Worm (Caenorhabditis elegans) whole organism, L4 larva: ENCODE data around the gene Y37E11AL.12.

ENCODE experiments used
- F26F4.8 ChIP-seq: fragments of 200-800 bp; sonication (Bioruptor generic); conservative IDR thresholded peaks from 2 replicates; pipeline ENCODE4 v1.3.6; 2022; ENCODE audit warnings: missing genetic modification characterization, missing compliant biosample characterization
- T26A8.4 ChIP-seq: fragments of 200-800 bp; sonication (Bioruptor generic); IDR thresholded peaks from 2 replicates; pipeline ENCODE4 v1.3.6; 2022; ENCODE audit warnings: missing genetic modification characterization, missing compliant biosample characterization
- Y5F2A.4 ChIP-seq: fragments of 200-800 bp; sonication (Bioruptor generic); optimal IDR thresholded peaks from 2 replicates; lab custom pipeline; 2018; ENCODE audit warnings: mild to moderate bottlenecking, missing genetic modification characterization, missing compliant biosample characterization
- ZK337.2 ChIP-seq: fragments of 200-800 bp; sonication (Bioruptor generic); IDR thresholded peaks from 2 replicates; pipeline ENCODE4 v1.3.6; 2022; ENCODE audit warnings: missing genetic modification reagents, missing genetic modification characterization, missing compliant biosample characterization
- ZK546.5 ChIP-seq, 2 experiments: sonication (generic microtip); optimal IDR thresholded peaks; 2 replicates each; lab custom pipeline; 2017; ENCODE audit warnings: missing biosample characterization in 2 of 2, missing genetic modification characterization in 2 of 2
- aha-1 ChIP-seq: fragments of 150-350 bp; peaks from one replicate; lab custom pipeline; 2014; ENCODE audit warnings: missing biosample characterization, missing genetic modification characterization
- ama-1 ChIP-seq: fragments of 150-350 bp; optimal IDR thresholded peaks from 2 replicates; lab custom pipeline; 2014; ENCODE audit warnings: inconsistent platforms, mixed read lengths
- arid-1 ChIP-seq: fragments of 200-800 bp; sonication (Bioruptor generic); conservative IDR thresholded peaks from 2 replicates; pipeline ENCODE4 v1.3.6; 2022; ENCODE audit warnings: missing genetic modification reagents, missing genetic modification characterization, missing compliant biosample characterization
- ceh-20 ChIP-seq: fragments of 200-800 bp; sonication (Bioruptor generic); IDR thresholded peaks from 2 replicates; pipeline ENCODE4 v1.3.6; 2022; ENCODE audit warnings: missing genetic modification reagents, missing genetic modification characterization, missing compliant biosample characterization
- ceh-32 ChIP-seq: sonication (generic microtip); optimal IDR thresholded peaks from 2 replicates; lab custom pipeline; 2016; ENCODE audit warnings: mild to moderate bottlenecking, missing genetic modification characterization, missing compliant biosample characterization; ENCODE audit not compliant: poor library complexity
- ceh-82 ChIP-seq: sonication (generic microtip); optimal IDR thresholded peaks from 2 replicates; lab custom pipeline; 2017; ENCODE audit warnings: missing biosample characterization, missing genetic modification characterization
- daf-19 ChIP-seq: fragments of 200-800 bp; sonication (Bioruptor generic); conservative IDR thresholded peaks from 2 replicates; pipeline ENCODE4 v1.3.6; 2022; ENCODE audit warnings: missing genetic modification characterization, missing compliant biosample characterization
- dmd-6 ChIP-seq: fragments of 200-800 bp; sonication (Bioruptor generic); IDR thresholded peaks from 2 replicates; pipeline ENCODE4 v1.3.6; 2022; ENCODE audit warnings: missing genetic modification reagents, missing genetic modification characterization, missing compliant biosample characterization
- dmd-9 ChIP-seq: fragments of 200-800 bp; sonication (Bioruptor generic); IDR thresholded peaks from 2 replicates; pipeline ENCODE4 v1.3.6; 2022; ENCODE audit warnings: missing genetic modification reagents, missing genetic modification characterization, missing compliant biosample characterization
- egl-27 ChIP-seq: sonication (generic microtip); optimal IDR thresholded peaks from 3 replicates; lab custom pipeline; 2017; ENCODE audit warnings: missing biosample characterization, missing genetic modification reagents, missing genetic modification characterization
- egl-43 ChIP-seq: fragments of 200-800 bp; sonication (Bioruptor generic); IDR thresholded peaks from 2 replicates; pipeline ENCODE4 v1.3.6; 2022; ENCODE audit warnings: missing genetic modification reagents, missing genetic modification characterization, missing compliant biosample characterization
- fkh-10 ChIP-seq: fragments of 150-350 bp; optimal IDR thresholded peaks from 2 replicates; lab custom pipeline; 2014; ENCODE audit warnings: missing biosample characterization, missing genetic modification reagents, missing genetic modification characterization
- hif-1 ChIP-seq, 2 experiments: sonication (generic microtip); optimal IDR thresholded peaks; 2 replicates each; lab custom pipeline; 2016 to 2017; ENCODE audit warnings: missing compliant biosample characterization in 2 of 2, missing genetic modification characterization in 2 of 2, missing genetic modification reagents in 2 of 2, missing genotype in 2 of 2, mild to moderate bottlenecking in 1 of 2
- hlh-11 ChIP-seq: fragments of 200-800 bp; sonication (Bioruptor generic); optimal IDR thresholded peaks from 2 replicates; lab custom pipeline; 2018; ENCODE audit warnings: mild to moderate bottlenecking, missing genetic modification characterization, missing compliant biosample characterization
- hlh-30 ChIP-seq: sonication (generic microtip); optimal IDR thresholded peaks from 2 replicates; lab custom pipeline; 2017; ENCODE audit warnings: antibody characterized with exemption, mild to moderate bottlenecking, missing genetic modification characterization, missing compliant biosample characterization; ENCODE audit not compliant: insufficient read depth
- jun-1 ChIP-seq: fragments of 150-350 bp; optimal IDR thresholded peaks from 2 replicates; lab custom pipeline; 2014; ENCODE audit warnings: missing biosample characterization, missing genetic modification reagents, missing genetic modification characterization
- lim-7 ChIP-seq: fragments of 200-800 bp; sonication (Bioruptor generic); IDR thresholded peaks from 2 replicates; pipeline ENCODE4 v1.3.6; 2022; ENCODE audit warnings: missing genetic modification characterization, missing compliant biosample characterization
- lin-1 ChIP-seq: fragments of 200-800 bp; sonication (Bioruptor generic); IDR thresholded peaks from 2 replicates; pipeline ENCODE4 v1.3.6; 2022; ENCODE audit warnings: missing genetic modification reagents, missing genetic modification characterization, missing compliant biosample characterization
- lin-15B ChIP-seq: fragments of 150-350 bp; sonication (generic microtip); optimal IDR thresholded peaks from 3 replicates; lab custom pipeline; 2014; ENCODE audit warnings: missing biosample characterization, missing genetic modification characterization
- lin-39 ChIP-seq: fragments of 150-350 bp; optimal IDR thresholded peaks from 2 replicates; lab custom pipeline; 2014; ENCODE audit warnings: missing biosample characterization, missing genetic modification reagents, missing genetic modification characterization
- madf-5 ChIP-seq, 2 experiments: fragments of 200-800 bp; sonication (Bioruptor generic); IDR thresholded peaks; 2 replicates each; pipeline ENCODE4 v1.3.6; 2022; ENCODE audit warnings: missing compliant biosample characterization in 2 of 2, missing genetic modification characterization in 2 of 2
- mes-2 ChIP-seq: sonication (generic microtip); optimal IDR thresholded peaks from 2 replicates; lab custom pipeline; 2016; ENCODE audit warnings: missing genotype, mild to moderate bottlenecking, missing genetic modification characterization, missing compliant biosample characterization; ENCODE audit not compliant: poor library complexity, severe bottlenecking
- mxl-2 ChIP-seq: fragments of 200-800 bp; sonication (Bioruptor generic); conservative IDR thresholded peaks from 2 replicates; pipeline ENCODE4 v1.3.6; 2022; ENCODE audit warnings: missing genetic modification reagents, missing genetic modification characterization, missing compliant biosample characterization
- mxl-3 ChIP-seq: fragments of 200-800 bp; sonication (Bioruptor generic); optimal IDR thresholded peaks from 2 replicates; lab custom pipeline; 2018; ENCODE audit warnings: mild to moderate bottlenecking, missing genetic modification characterization, missing compliant biosample characterization
- nhr-102 ChIP-seq: sonication (generic microtip); optimal IDR thresholded peaks from 2 replicates; lab custom pipeline; 2016; ENCODE audit warnings: mild to moderate bottlenecking, missing genetic modification characterization, moderate library complexity, missing compliant biosample characterization
- nhr-111 ChIP-seq: fragments of 200-800 bp; sonication (Bioruptor generic); optimal IDR thresholded peaks from 2 replicates; lab custom pipeline; 2018; ENCODE audit warnings: mild to moderate bottlenecking, missing genetic modification characterization, missing compliant biosample characterization
- nhr-6 ChIP-seq: fragments of 150-350 bp; optimal IDR thresholded peaks from 2 replicates; lab custom pipeline; 2014; ENCODE audit warnings: missing biosample characterization, missing genetic modification characterization
- nhr-77 ChIP-seq: fragments of 150-350 bp; optimal IDR thresholded peaks from 2 replicates; lab custom pipeline; 2014; ENCODE audit warnings: missing biosample characterization, missing genetic modification characterization
- php-3 ChIP-seq: fragments of 200-800 bp; sonication (Bioruptor generic); IDR thresholded peaks from 2 replicates; pipeline ENCODE4 v1.3.6; 2022; ENCODE audit warnings: missing genetic modification reagents, missing genetic modification characterization, missing compliant biosample characterization
- pqm-1 ChIP-seq: sonication (generic microtip); optimal IDR thresholded peaks from 2 replicates; lab custom pipeline; 2017; ENCODE audit warnings: missing biosample characterization, missing genetic modification characterization
- rbr-2 ChIP-seq: sonication (generic microtip); optimal IDR thresholded peaks from 2 replicates; lab custom pipeline; 2016; ENCODE audit warnings: missing genotype, missing genetic modification characterization, missing compliant biosample characterization
- set-16 ChIP-seq: fragments of 200-800 bp; sonication (Bioruptor generic); IDR thresholded peaks from 2 replicates; pipeline ENCODE4 v1.3.6; 2022; ENCODE audit warnings: missing genetic modification reagents, missing genetic modification characterization, missing compliant biosample characterization
- skn-1 ChIP-seq: fragments of 150-350 bp; optimal IDR thresholded peaks from 2 replicates; lab custom pipeline; 2014; ENCODE audit warnings: missing biosample characterization, missing genetic modification characterization
- snpc-4 ChIP-seq: fragments of 150-350 bp; optimal IDR thresholded peaks from 2 replicates; lab custom pipeline; 2014; ENCODE audit warnings: missing biosample characterization, missing genetic modification characterization
- spr-1 ChIP-seq: sonication (generic microtip); optimal IDR thresholded peaks from 2 replicates; lab custom pipeline; 2016; ENCODE audit warnings: mild to moderate bottlenecking, missing genetic modification characterization, missing compliant biosample characterization
- spr-3 ChIP-seq: fragments of 200-800 bp; sonication (Bioruptor generic); optimal IDR thresholded peaks from 2 replicates; lab custom pipeline; 2018; ENCODE audit warnings: mild to moderate bottlenecking, missing genetic modification characterization, missing compliant biosample characterization
- unc-62 ChIP-seq, 3 experiments: fragments of 150-350 bp in 1 of 3; sonication (generic microtip); optimal IDR thresholded peaks in 2 of 3; peaks in 1 of 3; 1 replicate in 1 of 3; 2 replicates in 2 of 3; lab custom pipeline; 2014 to 2017; ENCODE audit warnings: missing biosample characterization in 3 of 3, missing genetic modification characterization in 3 of 3, missing genetic modification reagents in 3 of 3, missing genotype in 1 of 3
- zag-1 ChIP-seq: fragments of 150-350 bp; optimal IDR thresholded peaks from 2 replicates; lab custom pipeline; 2014; ENCODE audit warnings: missing biosample characterization, missing genetic modification characterization
- zfp-2 ChIP-seq: sonication (generic microtip); optimal IDR thresholded peaks from 2 replicates; lab custom pipeline; 2016; ENCODE audit warnings: mild to moderate bottlenecking, missing genetic modification characterization, missing compliant biosample characterization
- zfp-3 ChIP-seq: fragments of 200-800 bp; sonication (Bioruptor generic); conservative IDR thresholded peaks from 2 replicates; pipeline ENCODE4 v1.3.6; 2022; ENCODE audit warnings: missing genetic modification reagents, missing genetic modification characterization, missing compliant biosample characterization
- ztf-11 ChIP-seq: fragments of 150-350 bp; optimal IDR thresholded peaks from 2 replicates; lab custom pipeline; 2014; ENCODE audit warnings: missing biosample characterization, missing genetic modification characterization
- ztf-7 ChIP-seq: fragments of 150-350 bp; optimal IDR thresholded peaks from 2 replicates; lab custom pipeline; 2014; ENCODE audit warnings: missing biosample characterization, missing genetic modification characterization

The Y37E11AL.12 gene

DNA sequence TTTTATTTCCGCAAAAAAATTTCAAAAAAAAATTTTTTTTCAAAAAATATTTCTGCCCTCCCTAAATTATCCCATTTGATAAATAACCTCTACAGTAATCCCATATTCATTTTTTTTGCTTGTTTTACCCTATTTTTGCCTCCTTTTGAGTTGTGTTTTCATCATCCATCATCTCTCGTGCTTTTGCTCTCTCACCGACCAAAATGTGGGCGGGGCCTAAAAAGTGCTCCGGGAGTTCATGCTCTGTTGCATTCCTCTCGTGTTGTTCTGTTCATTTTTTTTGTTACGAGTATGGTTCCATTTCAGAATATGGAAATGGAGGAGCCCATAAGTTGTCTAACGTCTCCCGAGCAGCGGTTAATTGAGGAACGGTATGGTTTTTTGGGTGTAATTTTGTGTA, 7.4 kb upstream of the Y37E11AL.12 start, which contains the start of gene Y37E11AL.1:
Y37E11AL.1 (plus strand) TSS at position 301 of the 400 bp plus-strand sequence.
- TF ChIP-seq php-3 (GFP tag; lab: Robert Waterston, UW) = no peak
- no peak for TF ChIP-seq zag-1
- no peak for TF ChIP-seq ZK546.5 (tag; optimal IDR thresholded peaks at IDR 0.05; lab: Kevin White, UChicago)
- peak; percentile 34 for TF ChIP-seq aha-1 (tag; lab: Kevin White, UChicago)

DNA sequence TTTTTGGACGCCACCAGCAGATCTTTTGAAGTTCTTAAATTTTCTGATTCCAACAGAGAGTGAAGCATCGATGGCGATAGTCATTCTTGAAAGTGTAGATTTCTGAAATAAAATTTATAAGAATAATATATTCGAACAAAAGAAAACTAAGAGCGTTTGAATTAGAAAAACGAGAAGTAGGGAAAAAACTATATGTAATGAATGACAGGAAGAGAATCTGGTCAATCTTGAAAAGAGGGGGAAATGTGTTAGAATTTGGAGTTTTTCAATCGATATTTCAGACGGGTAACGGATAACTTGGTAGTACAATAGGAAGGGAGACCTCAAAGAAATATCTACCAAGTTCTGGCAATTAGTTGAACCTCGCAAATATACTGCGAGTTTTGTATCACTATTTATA, 1.2 kb downstream of the Y37E11AL.12 start, which contains the start of gene Y37E11AL.9:
Y37E11AL.9 (minus strand) TSS at position 101 of the 400 bp plus-strand sequence.
- TF ChIP-seq dmd-9 (GFP tag; lab: Robert Waterston, UW) = no peak
- no peak for TF ChIP-seq madf-5 (GFP tag; IDR thresholded peaks at IDR 0.05; lab: Robert Waterston, UW)
- TF ChIP-seq ceh-20 (GFP tag; lab: Robert Waterston, UW) = no peak
- no peak for TF ChIP-seq ama-1
- no peak for TF ChIP-seq daf-19
- TF ChIP-seq mxl-2 (GFP tag; lab: Robert Waterston, UW) = no peak
- TF ChIP-seq ztf-11 (tag; lab: Kevin White, UChicago) = no peak
- TF ChIP-seq nhr-111 = no peak
- TF ChIP-seq ceh-32 = no peak
- no peak for TF ChIP-seq F26F4.8 (GFP tag; lab: Robert Waterston, UW)
- no peak for TF ChIP-seq lin-15B (tag; lab: Kevin White, UChicago)
- no peak for TF ChIP-seq ztf-7 (tag; lab: Kevin White, UChicago)
- no peak for TF ChIP-seq arid-1 (GFP tag; lab: Robert Waterston, UW)
- no peak for TF ChIP-seq set-16 (GFP tag; lab: Robert Waterston, UW)
- no peak for TF ChIP-seq hlh-30 (tag; lab: Kevin White, UChicago)
- no peak for TF ChIP-seq ceh-82
- no peak for TF ChIP-seq spr-3 (GFP tag; lab: Kevin White, UChicago)
- no peak for TF ChIP-seq mes-2
- no peak for TF ChIP-seq lim-7 (GFP tag; lab: Robert Waterston, UW)
- no peak for TF ChIP-seq unc-62 (GFP tag; optimal IDR thresholded peaks at IDR 0.05 in 1 of 2; lab: Kevin White, UChicago)
- TF ChIP-seq unc-62 (tag; optimal IDR thresholded peaks at IDR 0.05; lab: Kevin White, UChicago) = no peak

ce11 chrIV:3698201-3698600, 3.6 kb downstream of the Y37E11AL.12 start, which contains the start of gene Y37E11AL.2:
Gene Y37E11AL.2, plus strand, starts transcription at chrIV:3698501.
- TF ChIP-seq nhr-102 (tag; lab: Kevin White, UChicago) (no peak), fkh-10 (GFP tag; lab: Kevin White, UChicago) (no peak), php-3 (GFP tag; lab: Robert Waterston, UW) (no peak), pqm-1 (tag; lab: Kevin White, UChicago) (no peak), skn-1 (tag; lab: Kevin White, UChicago) (no peak), egl-27 (no peak)

DNA sequence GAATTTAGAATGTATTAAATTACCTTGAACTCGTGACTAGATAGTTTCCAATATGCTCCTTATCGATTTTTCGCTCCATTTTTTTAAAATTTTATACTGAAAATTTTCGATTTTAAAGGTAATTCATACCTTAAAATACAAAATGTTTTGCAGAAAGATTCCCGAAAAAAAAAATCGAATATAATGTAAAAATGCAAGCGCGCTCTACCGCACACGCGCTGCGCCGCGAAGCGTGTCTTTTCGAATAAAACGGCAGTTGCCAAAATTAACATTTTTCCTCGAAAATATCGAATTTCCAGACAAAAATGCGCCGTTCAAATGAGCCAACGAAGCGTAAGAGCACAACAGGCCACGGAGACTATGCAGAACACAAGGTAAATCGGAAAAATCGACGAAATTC, 7.2 kb downstream of the Y37E11AL.12 start, which contains the start of the genes taf-6.2 and Y37E11AL.3:
taf-6.2 (minus strand) TSS at position 96 of the 400 bp plus-strand sequence.
Y37E11AL.3 (plus strand) TSS at position 298 of the 400 bp plus-strand sequence.
- TF ChIP-seq hif-1 (tag; optimal IDR thresholded peaks at IDR 0.05; lab: Kevin White, UChicago) = no peak
- TF ChIP-seq lin-1 (GFP tag; lab: Robert Waterston, UW) = no peak
- no peak for TF ChIP-seq jun-1
- TF ChIP-seq Y5F2A.4 = no peak
- TF ChIP-seq spr-1 (tag; lab: Kevin White, UChicago) = no peak
- TF ChIP-seq mxl-3 (GFP tag; lab: Kevin White, UChicago) = no peak
- no peak for TF ChIP-seq ZK337.2 (GFP tag; lab: Robert Waterston, UW)
- no peak for TF ChIP-seq hlh-11 (tag; lab: Kevin White, UChicago)
- no peak for TF ChIP-seq zfp-2
- TF ChIP-seq zfp-3 = no peak
- TF ChIP-seq madf-5 (GFP tag; IDR thresholded peaks at IDR 0.05; lab: Robert Waterston, UW) = no peak
- TF ChIP-seq T26A8.4 (GFP tag; lab: Robert Waterston, UW) = no peak
- TF ChIP-seq pqm-1 (tag; lab: Kevin White, UChicago) = no peak
- TF ChIP-seq egl-43 = no peak
- TF ChIP-seq rbr-2 (tag; lab: Kevin White, UChicago) = peak; percentile 20
- no peak for TF ChIP-seq lin-39 (tag; lab: Kevin White, UChicago)
- no peak for TF ChIP-seq unc-62 (GFP tag; optimal IDR thresholded peaks at IDR 0.05 in 1 of 2; lab: Kevin White, UChicago)
- no peak for TF ChIP-seq unc-62 (tag; optimal IDR thresholded peaks at IDR 0.05; lab: Kevin White, UChicago)
- TF ChIP-seq lim-7 (GFP tag; lab: Robert Waterston, UW) = no peak
- TF ChIP-seq nhr-77 = no peak
- no peak for TF ChIP-seq snpc-4 (tag; lab: Kevin White, UChicago)
- TF ChIP-seq dmd-6 (GFP tag; lab: Robert Waterston, UW) = no peak
- peak; percentile 31 for TF ChIP-seq hlh-30 (tag; lab: Kevin White, UChicago)
- TF ChIP-seq nhr-6 = peak; percentile 26
